Fruit fly (Drosophila melanogaster): ENCODE measurements around the gene Hmbs.

Hmbs gene

dm6 chr3L:1388862-1389261, 54.2 kb downstream of the Hmbs start:
- TF ChIP-seq h (GFP tag; optimal IDR thresholded peaks at IDR 0.05) (peak; percentile 60), woc (GFP tag; optimal IDR thresholded peaks at IDR 0.05) (peak; percentile 39), Jra (GFP tag; optimal IDR thresholded peaks at IDR 0.05) (no peak), lola (GFP tag; optimal IDR thresholded peaks at IDR 0.05) (no peak), tai (GFP tag; optimal IDR thresholded peaks at IDR 0.05) (no peak), Hnf4 (GFP tag; optimal IDR thresholded peaks at IDR 0.05) (no peak), br (GFP tag; optimal IDR thresholded peaks at IDR 0.05) (peak; percentile 10), foxo (GFP tag; optimal IDR thresholded peaks at IDR 0.05) (peak in 1 of 2 experiments; percentile 19), Myc (optimal IDR thresholded peaks at IDR 0.05) (no peak), fru (GFP tag; optimal IDR thresholded peaks at IDR 0.05) (peak; percentile 38), sage (GFP tag; optimal IDR thresholded peaks at IDR 0.05) (no peak), CG9705 (GFP tag; optimal IDR thresholded peaks at IDR 0.05) (no peak), Hr78 (GFP tag; optimal IDR thresholded peaks at IDR 0.05) (no peak), Abd-B (GFP tag; optimal IDR thresholded peaks at IDR 0.05) (no peak), HLH106 (tag; optimal IDR thresholded peaks at IDR 0.05) (peak; percentile 67), jim (GFP tag; optimal IDR thresholded peaks at IDR 0.05) (no peak), CrebA (GFP tag; optimal IDR thresholded peaks at IDR 0.05; ENCODE audit: borderline replicate concordance) (no peak), dmrt93B (GFP tag; optimal IDR thresholded peaks at IDR 0.05) (no peak), Hr83 (GFP tag; optimal IDR thresholded peaks at IDR 0.05; ENCODE audit: poor library complexity, severe bottlenecking) (no peak), sv (GFP tag; optimal IDR thresholded peaks at IDR 0.05) (no peak), ey (GFP tag; optimal IDR thresholded peaks at IDR 0.05) (peak; percentile 36), pan (optimal IDR thresholded peaks at IDR 0.05) (no peak), OdsH (GFP tag; optimal IDR thresholded peaks at IDR 0.05) (no peak), Sp1 (GFP tag; optimal IDR thresholded peaks at IDR 0.05) (peak; percentile 44), psq (GFP tag; optimal IDR thresholded peaks at IDR 0.05) (no peak), Mio (GFP tag; optimal IDR thresholded peaks at IDR 0.05) (no peak), Vsx2 (GFP tag; optimal IDR thresholded peaks at IDR 0.05; ENCODE audit: partially characterized antibody) (no peak), Dfd (GFP tag; optimal IDR thresholded peaks at IDR 0.05) (no peak), dsf (GFP tag; optimal IDR thresholded peaks at IDR 0.05; ENCODE audit: borderline replicate concordance) (no peak), brk (GFP tag; optimal IDR thresholded peaks at IDR 0.05) (no peak), Rel (GFP tag; optimal IDR thresholded peaks at IDR 0.05) (no peak), Rel (tag; optimal IDR thresholded peaks at IDR 0.05) (no peak), GATAd (GFP tag; optimal IDR thresholded peaks at IDR 0.05) (no peak), N (GFP tag; optimal IDR thresholded peaks at IDR 0.05) (no peak), rgr (GFP tag; optimal IDR thresholded peaks at IDR 0.05) (peak; percentile 24), usp (GFP tag; optimal IDR thresholded peaks at IDR 0.05) (no peak), dl (GFP tag; optimal IDR thresholded peaks at IDR 0.05; ENCODE audit: insufficient read depth in 1 of 2, partially characterized antibody in 2 of 2) (no peak), CG32264 (GFP tag; optimal IDR thresholded peaks at IDR 0.05) (no peak), Dif (GFP tag; optimal IDR thresholded peaks at IDR 0.05; ENCODE audit: partially characterized antibody) (no peak)

Measured in whole organism, wandering third instar larva.